Worm (Caenorhabditis elegans): Measurements from ENCODE around the gene Y75B12B.1.

Y75B12B.1 gene

ce11 chrV:15187083-15188057 lies 2.9 kb downstream of the Y75B12B.1 start, which contains the start of the genes cyn-7 and bath-36 (continued):
- TF ChIP-seq unc-98 (GFP tag; IDR thresholded peaks at IDR 0.05) (no peak), ceh-82 (tag; optimal IDR thresholded peaks at IDR 0.05) (peak; percentile 58 to 76 (median 71)), fkh-8 (tag; optimal IDR thresholded peaks at IDR 0.05) (peak; percentile 86), mef-2 (tag; optimal IDR thresholded peaks at IDR 0.05) (peak; percentile 1), pax-3 (tag; optimal IDR thresholded peaks at IDR 0.05) (peak; percentile 71), unc-86 (tag; optimal IDR thresholded peaks at IDR 0.05) (peak; percentile 63), blmp-1 (tag; optimal IDR thresholded peaks at IDR 0.05) (peak; percentile 98)

ce11 chrV:15189567-15189966 lies 5.1 kb downstream of the Y75B12B.1 start, which contains the start of gene cyn-3:
TSS of gene cyn-3 (plus strand) at chrV:15189927.
- TF ChIP-seq ama-1 (optimal IDR thresholded peaks at IDR 0.05) (peak; percentile 66), nhr-11 (tag; optimal IDR thresholded peaks at IDR 0.05) (peak; percentile 50), zip-4 (GFP tag; optimal IDR thresholded peaks at IDR 0.05) (peak; percentile 52), unc-130 (tag; optimal IDR thresholded peaks at IDR 0.05) (peak; percentile 83), unc-86 (tag; optimal IDR thresholded peaks at IDR 0.05) (peak; percentile 90), hpl-2 (GFP tag; optimal IDR thresholded peaks at IDR 0.05) (no peak), egl-13 (tag; optimal IDR thresholded peaks at IDR 0.05) (peak; percentile 79), mdl-1 (tag; optimal IDR thresholded peaks at IDR 0.05) (peak in 1 of 2 experiments; percentile 85), aha-1 (tag; optimal IDR thresholded peaks at IDR 0.05) (peak; percentile 56), ceh-8 (GFP tag; optimal IDR thresholded peaks at IDR 0.05) (peak; percentile 10), mep-1 (tag; optimal IDR thresholded peaks at IDR 0.05) (peak; percentile 92), rnt-1 (tag; optimal IDR thresholded peaks at IDR 0.05) (peak; percentile 92), mef-2 (tag; optimal IDR thresholded peaks at IDR 0.05) (peak; percentile 73), mab-9 (GFP tag; IDR thresholded peaks at IDR 0.05) (0 out of 2 replicates have a peak, but pooled peaks have one; percentile 26), nhr-71 (tag; optimal IDR thresholded peaks at IDR 0.05) (peak; percentile 95), swsn-7 (tag; optimal IDR thresholded peaks at IDR 0.05) (peak; percentile 90), lin-35 (GFP tag; optimal IDR thresholded peaks at IDR 0.05) (peak; percentile 100), irx-1 (tag; optimal IDR thresholded peaks at IDR 0.05) (peak; percentile 83), nhr-20 (tag; optimal IDR thresholded peaks at IDR 0.05) (peak; percentile 93), sup-37 (GFP tag; optimal IDR thresholded peaks at IDR 0.05) (peak; percentile 32), ceh-63 (GFP tag; optimal IDR thresholded peaks at IDR 0.05) (no peak), fos-1 (tag; optimal IDR thresholded peaks at IDR 0.05) (peak; percentile 90), fkh-4 (tag; optimal IDR thresholded peaks at IDR 0.05; ENCODE audit: borderline replicate concordance) (peak; percentile 31), fkh-8 (tag; optimal IDR thresholded peaks at IDR 0.05) (peak; percentile 89), blmp-1 (tag; optimal IDR thresholded peaks at IDR 0.05) (peak; percentile 91), sox-4 (tag; optimal IDR thresholded peaks at IDR 0.05) (peak; percentile 73), pax-3 (tag; optimal IDR thresholded peaks at IDR 0.05) (peak; percentile 92), lin-15B (tag; optimal IDR thresholded peaks at IDR 0.05) (peak; percentile 96), elt-2 (tag; optimal IDR thresholded peaks at IDR 0.05) (peak; percentile 37), unc-30 (tag; optimal IDR thresholded peaks at IDR 0.05) (no peak), pag-3 (tag; optimal IDR thresholded peaks at IDR 0.05; ENCODE audit: borderline replicate concordance, insufficient read depth) (no peak), vab-15 (tag; optimal IDR thresholded peaks at IDR 0.05) (peak; percentile 57), fkh-10 (GFP tag; optimal IDR thresholded peaks at IDR 0.05) (peak; percentile 56), xbp-1 (tag; optimal IDR thresholded peaks at IDR 0.05) (peak; percentile 92), jun-1 (tag; optimal IDR thresholded peaks at IDR 0.05) (peak; percentile 88), nhr-12 (tag; optimal IDR thresholded peaks at IDR 0.05) (no peak), nhr-47 (tag; optimal IDR thresholded peaks at IDR 0.05) (peak; percentile 95), skn-1 (tag; optimal IDR thresholded peaks at IDR 0.05) (peak; percentile 90), lsy-2 (tag; optimal IDR thresholded peaks at IDR 0.05) (peak; percentile 91 to 95), dpl-1 (GFP tag; optimal IDR thresholded peaks at IDR 0.05) (peak; percentile 99), ztf-11 (tag; optimal IDR thresholded peaks at IDR 0.05) (peak in 1 of 2 experiments; percentile 17), dsc-1 (tag; optimal IDR thresholded peaks at IDR 0.05) (peak; percentile 88), ceh-82 (tag; optimal IDR thresholded peaks at IDR 0.05) (peak; percentile 80 to 95 (median 81)), alr-1 (tag; optimal IDR thresholded peaks at IDR 0.05; ENCODE audit: borderline replicate concordance) (no peak), efl-1 (optimal IDR thresholded peaks at IDR 0.05) (peak; percentile 91 to 100), efl-1 (GFP tag; optimal IDR thresholded peaks at IDR 0.05 in 1 of 2) (peak; percentile 99 to 100)

Measured in whole organism, L1 larva.